Fruit fly (Drosophila melanogaster) whole organism, adult: ENCODE measurements around the gene mri.

ENCODE experiments used
- CG11617 ChIP-seq: fragments of 200-800 bp; sonication (Bioruptor generic); optimal IDR thresholded peaks from 2 replicates; lab custom pipeline; 2017; ENCODE audit warnings: mild to moderate bottlenecking, missing biosample characterization, missing genetic modification reagents, missing genetic modification characterization
- CG12768 ChIP-seq: fragments of 200-800 bp; sonication (Bioruptor generic); optimal IDR thresholded peaks from 2 replicates; lab custom pipeline; 2017; ENCODE audit warnings: missing biosample characterization, missing genetic modification characterization, mild to moderate bottlenecking, moderate library complexity, missing genetic modification reagents
- CG14711 ChIP-seq: fragments of 200-800 bp; sonication (Bioruptor generic); optimal IDR thresholded peaks from 2 replicates; lab custom pipeline; 2018; ENCODE audit warnings: missing biosample characterization, mild to moderate bottlenecking, missing genetic modification characterization, moderate library complexity
- CG1620 ChIP-seq: fragments of 200-800 bp; sonication (Bioruptor generic); optimal IDR thresholded peaks from 2 replicates; lab custom pipeline; 2016; ENCODE audit warnings: missing biosample characterization, missing genetic modification characterization
- CG33017 ChIP-seq: fragments of 200-800 bp; sonication (Bioruptor generic); optimal IDR thresholded peaks from 2 replicates; lab custom pipeline; 2018; ENCODE audit warnings: missing biosample characterization, mild to moderate bottlenecking, missing genetic modification characterization, moderate library complexity
- CG5204 ChIP-seq: fragments of 200-800 bp; sonication (Bioruptor generic); optimal IDR thresholded peaks from 2 replicates; lab custom pipeline; 2016; ENCODE audit warnings: missing biosample characterization, missing genetic modification characterization
- CG7045 ChIP-seq: fragments of 200-800 bp; sonication (Bioruptor generic); optimal IDR thresholded peaks from 2 replicates; lab custom pipeline; 2017; ENCODE audit warnings: missing biosample characterization, mild to moderate bottlenecking, missing genetic modification characterization
- CG7101 ChIP-seq: fragments of 200-800 bp; sonication (Bioruptor generic); optimal IDR thresholded peaks from 2 replicates; lab custom pipeline; 2018; ENCODE audit warnings: missing biosample characterization, mild to moderate bottlenecking, missing genetic modification characterization, moderate library complexity
- Clk ChIP-seq: fragments of 200-800 bp; sonication (Bioruptor generic); optimal IDR thresholded peaks from 2 replicates; lab custom pipeline; 2017; ENCODE audit warnings: missing biosample characterization, missing genetic modification characterization
- Crg-1 ChIP-seq: fragments of 200-800 bp; sonication (Bioruptor generic); optimal IDR thresholded peaks from 2 replicates; lab custom pipeline; 2016; ENCODE audit warnings: missing biosample characterization, missing genetic modification characterization
- Hr96 ChIP-seq: fragments of 200-800 bp; sonication (Bioruptor generic); optimal IDR thresholded peaks from 2 replicates; lab custom pipeline; 2016; ENCODE audit warnings: missing biosample characterization, missing genetic modification characterization
- Mnt ChIP-seq: fragments of 200-800 bp; sonication (Bioruptor generic); optimal IDR thresholded peaks from 2 replicates; lab custom pipeline; 2016; ENCODE audit warnings: missing biosample characterization, mild to moderate bottlenecking, missing genetic modification characterization
- bab1 ChIP-seq: fragments of 200-800 bp; sonication (Bioruptor generic); optimal IDR thresholded peaks from 3 replicates; lab custom pipeline; 2019; ENCODE audit warnings: missing biosample characterization, mild to moderate bottlenecking, missing genetic modification characterization, moderate library complexity
- cic ChIP-seq: fragments of 200-800 bp; sonication (Bioruptor generic); optimal IDR thresholded peaks from 2 replicates; lab custom pipeline; 2017; ENCODE audit warnings: missing biosample characterization, mild to moderate bottlenecking, missing genetic modification characterization, moderate library complexity
- cnc ChIP-seq, 2 experiments: fragments of >200 bp; optimal IDR thresholded peaks; 2 replicates each; lab custom pipeline; 2017
- kay ChIP-seq: fragments of 200-800 bp; sonication (Bioruptor generic); peaks from one replicate; lab custom pipeline; 2016; ENCODE audit warnings: missing biosample characterization, missing genetic modification characterization, borderline replicate concordance
- ovo ChIP-seq: fragments of 200-800 bp; sonication (Bioruptor generic); optimal IDR thresholded peaks from 2 replicates; lab custom pipeline; 2016; ENCODE audit warnings: missing biosample characterization, missing genetic modification characterization
- pad ChIP-seq: fragments of 200-800 bp; sonication (Bioruptor generic); optimal IDR thresholded peaks from 3 replicates; lab custom pipeline; 2017; ENCODE audit warnings: missing biosample characterization, missing genetic modification characterization, mild to moderate bottlenecking, moderate library complexity, missing genetic modification reagents
- tj ChIP-seq: fragments of 200-800 bp; sonication (Bioruptor generic); optimal IDR thresholded peaks from 3 replicates; lab custom pipeline; 2017; ENCODE audit warnings: missing biosample characterization, mild to moderate bottlenecking, missing genetic modification characterization, moderate library complexity
- toe ChIP-seq: fragments of 200-800 bp; sonication (Bioruptor generic); optimal IDR thresholded peaks from 2 replicates; lab custom pipeline; 2016; ENCODE audit warnings: missing biosample characterization, missing genetic modification characterization

The mri gene

dm6 chr3L:171729-172128, 28.2 kb upstream of the mri start:
- TF ChIP-seq CG1620 (no peak), CG33017 (tag; lab: Kevin White, UChicago) (no peak), kay (no peak), cic (GFP tag; lab: Kevin White, UChicago) (no peak), pad (GFP tag; lab: Kevin White, UChicago) (no peak), cnc (optimal IDR thresholded peaks at IDR 0.05; lab: Kevin White, UChicago) (no peak), toe (GFP tag; lab: Kevin White, UChicago) (no peak), ovo (GFP tag; lab: Kevin White, UChicago) (no peak), CG14711 (no peak), bab1 (no peak), Clk (GFP tag; lab: Kevin White, UChicago) (no peak), CG11617 (GFP tag; lab: Kevin White, UChicago) (no peak)

dm6 chr3L:174501-174900, 25.5 kb upstream of the mri start:
- TF ChIP-seq bab1 (peak; percentile 48), CG14711 (no peak), CG7101 (tag; lab: Kevin White, UChicago) (no peak), Clk (GFP tag; lab: Kevin White, UChicago) (no peak), pad (GFP tag; lab: Kevin White, UChicago) (no peak)

dm6 chr3L:175949-176348, 24.0 kb upstream of the mri start, which contains the start of gene CG7049:
TSS of gene CG7049 (minus strand) at chr3L:176228.
- no peak for TF ChIP-seq cnc (optimal IDR thresholded peaks at IDR 0.05; lab: Kevin White, UChicago)
- peak; percentile 40 for TF ChIP-seq CG33017 (tag; lab: Kevin White, UChicago)
- no peak for TF ChIP-seq pad (GFP tag; lab: Kevin White, UChicago)
- TF ChIP-seq bab1 = peak; percentile 50
- TF ChIP-seq CG7101 (tag; lab: Kevin White, UChicago) = no peak
- no peak for TF ChIP-seq kay
- TF ChIP-seq CG7045 (GFP tag; lab: Kevin White, UChicago) = no peak
- TF ChIP-seq Mnt = no peak
- no peak for TF ChIP-seq Clk (GFP tag; lab: Kevin White, UChicago)
- peak; percentile 7 for TF ChIP-seq CG14711
- TF ChIP-seq CG1620 = no peak

DNA sequence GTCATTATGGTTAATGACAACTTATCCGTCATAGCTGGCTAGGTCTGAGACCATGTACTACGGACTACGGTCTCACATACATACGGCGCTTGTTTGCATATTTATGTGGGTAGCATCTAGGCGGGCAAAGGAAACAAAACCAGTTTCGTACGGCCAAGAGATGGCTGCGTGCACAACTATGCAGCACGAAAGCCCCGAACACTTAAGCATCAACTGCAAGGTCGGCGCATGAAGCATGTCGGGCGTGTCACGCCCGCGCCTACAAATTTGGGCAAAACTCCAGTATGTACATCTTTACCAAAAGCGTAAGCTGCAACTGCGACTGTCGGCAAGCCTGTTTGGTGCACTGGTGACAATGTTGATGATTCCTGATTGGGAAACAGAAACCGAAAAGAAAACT, 22.0 kb upstream of the mri start:
- TF ChIP-seq ovo (GFP tag; lab: Kevin White, UChicago) (no peak), CG14711 (no peak), CG1620 (no peak), tj (GFP tag; lab: Kevin White, UChicago) (no peak), CG7101 (tag; lab: Kevin White, UChicago) (no peak), CG33017 (tag; lab: Kevin White, UChicago) (no peak), kay (no peak)

DNA sequence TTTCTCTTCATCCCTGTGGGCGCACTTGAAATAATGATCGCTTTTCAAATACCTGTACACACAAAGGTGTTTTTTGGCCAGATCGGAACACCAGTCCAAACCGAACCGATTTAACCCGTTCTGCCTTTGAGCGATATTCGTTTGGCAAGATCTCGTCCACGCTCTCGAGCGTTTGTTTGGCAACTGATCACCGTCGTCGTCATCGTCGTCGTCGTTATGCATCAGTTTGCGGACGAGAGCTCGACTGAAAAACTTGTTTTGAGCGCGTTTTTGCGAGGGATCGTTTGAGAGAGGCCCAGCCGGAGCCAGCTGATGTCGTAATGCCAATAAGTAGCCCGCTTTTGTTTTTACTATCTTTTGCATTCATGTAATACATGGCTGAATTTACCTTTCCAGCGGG, 21.5 kb upstream of the mri start:
- TF ChIP-seq Crg-1 (no peak), toe (GFP tag; lab: Kevin White, UChicago) (no peak), CG12768 (no peak), CG11617 (GFP tag; lab: Kevin White, UChicago) (no peak), CG5204 (GFP tag; lab: Kevin White, UChicago) (no peak), pad (GFP tag; lab: Kevin White, UChicago) (no peak), Mnt (no peak), CG7045 (GFP tag; lab: Kevin White, UChicago) (no peak)

- TF ChIP-seq pad (GFP tag; lab: Kevin White, UChicago) = no peak
- TF ChIP-seq ovo (GFP tag; lab: Kevin White, UChicago) = no peak
- TF ChIP-seq CG1620 = no peak
- no peak for TF ChIP-seq bab1
- no peak for TF ChIP-seq cic (GFP tag; lab: Kevin White, UChicago)
- TF ChIP-seq tj (GFP tag; lab: Kevin White, UChicago) = no peak
- TF ChIP-seq CG7045 (GFP tag; lab: Kevin White, UChicago) = no peak
- no peak for TF ChIP-seq CG5204 (GFP tag; lab: Kevin White, UChicago)
- TF ChIP-seq Hr96 (GFP tag; lab: Kevin White, UChicago) = no peak
- no peak for TF ChIP-seq kay
- no peak for TF ChIP-seq CG11617 (GFP tag; lab: Kevin White, UChicago)
- TF ChIP-seq CG14711 = no peak
- no peak for TF ChIP-seq Crg-1
- no peak for TF ChIP-seq CG33017 (tag; lab: Kevin White, UChicago)
- no peak for TF ChIP-seq Mnt
- no peak for TF ChIP-seq CG7101 (tag; lab: Kevin White, UChicago)
Measured at dm6 chr3L:178913-179488, 21.0 kb upstream of the mri start, which contains the start of gene Vdup1. TSS of gene Vdup1 (minus strand) at chr3L:178963.

dm6 chr3L:179490-180261, 20.3 kb upstream of the mri start, which contains the start of gene CG13875:
TSS of gene CG13875 (plus strand) at chr3L:179923.
- TF ChIP-seq Hr96 (GFP tag; lab: Kevin White, UChicago) (no peak), cic (GFP tag; lab: Kevin White, UChicago) (no peak), Mnt (no peak), Crg-1 (no peak)
